Fruit fly (Drosophila melanogaster): ENCODE results near the gene Scsalpha2.

The Scsalpha2 gene

dm6 chr3R:19490996-19491395 is 28.1 kb upstream of the Scsalpha2 start, which contains the start of gene CG15025 (continued):
- no peak for TF ChIP-seq D (optimal IDR thresholded peaks at IDR 0.05)
- TF ChIP-seq D (GFP tag; optimal IDR thresholded peaks at IDR 0.05), result no peak
- TF ChIP-seq ab (GFP tag; optimal IDR thresholded peaks at IDR 0.05), result no peak
- TF ChIP-seq disco-r (GFP tag; optimal IDR thresholded peaks at IDR 0.05), result no peak
- no peak for TF ChIP-seq en (GFP tag; optimal IDR thresholded peaks at IDR 0.05)
- no peak for TF ChIP-seq corto (GFP tag; optimal IDR thresholded peaks at IDR 0.05)
- TF ChIP-seq YL-1 (GFP tag; optimal IDR thresholded peaks at IDR 0.05), result no peak
- TF ChIP-seq org-1 (GFP tag; optimal IDR thresholded peaks at IDR 0.05), result no peak
- no peak for TF ChIP-seq ci (GFP tag; IDR thresholded peaks at IDR 0.05)
- TF ChIP-seq CG7745 (tag; optimal IDR thresholded peaks at IDR 0.05), result no peak
- TF ChIP-seq Sry-δ (GFP tag; optimal IDR thresholded peaks at IDR 0.05), result no peak
- no peak for TF ChIP-seq CG12071 (GFP tag; optimal IDR thresholded peaks at IDR 0.05)
- TF ChIP-seq CG4424 (GFP tag; optimal IDR thresholded peaks at IDR 0.05), result peak; percentile 16
- no peak for TF ChIP-seq pb (GFP tag; optimal IDR thresholded peaks at IDR 0.05)
- no peak for TF ChIP-seq CG12236 (GFP tag; optimal IDR thresholded peaks at IDR 0.05)
- TF ChIP-seq Rfx (GFP tag; IDR thresholded peaks at IDR 0.05), result no peak
- no peak for TF ChIP-seq so (GFP tag; IDR thresholded peaks at IDR 0.05)
- peak; percentile 56; the same call in 1 of the 2 replicates for TF ChIP-seq sisA (GFP tag; IDR thresholded peaks at IDR 0.05)
- no peak for TF ChIP-seq gfzf (GFP tag; optimal IDR thresholded peaks at IDR 0.05)
- peak; percentile 29 for TF ChIP-seq NfI (GFP tag; optimal IDR thresholded peaks at IDR 0.05)
- TF ChIP-seq Dp (GFP tag; optimal IDR thresholded peaks at IDR 0.05), result peak; percentile 0
- no peak for TF ChIP-seq lbe (GFP tag; optimal IDR thresholded peaks at IDR 0.05)
- no peak for TF ChIP-seq tup (GFP tag; optimal IDR thresholded peaks at IDR 0.05)
- TF ChIP-seq CG4360 (GFP tag; IDR thresholded peaks at IDR 0.05), result no peak
- TF ChIP-seq Camta (GFP tag; optimal IDR thresholded peaks at IDR 0.05), result no peak
- no peak for TF ChIP-seq Neu2 (GFP tag; optimal IDR thresholded peaks at IDR 0.05; ENCODE audit: borderline replicate concordance)
- TF ChIP-seq CoRest (tag; optimal IDR thresholded peaks at IDR 0.05), result peak; percentile 39
- TF ChIP-seq Dref (GFP tag; IDR thresholded peaks at IDR 0.05), result no peak
- no peak for TF ChIP-seq Nf-YC (tag; optimal IDR thresholded peaks at IDR 0.05)
- no peak for TF ChIP-seq CG11093 (GFP tag; IDR thresholded peaks at IDR 0.05)
- no peak for TF ChIP-seq CG15479 (GFP tag; optimal IDR thresholded peaks at IDR 0.05)
- no peak for TF ChIP-seq dmrt99B (tag; optimal IDR thresholded peaks at IDR 0.05)
- TF ChIP-seq twi (tag; optimal IDR thresholded peaks at IDR 0.05), result no peak
- TF ChIP-seq CG7928 (GFP tag; optimal IDR thresholded peaks at IDR 0.05), result no peak
- no peak for TF ChIP-seq CkIIα-i1 (GFP tag; IDR thresholded peaks at IDR 0.05)
- TF ChIP-seq Myb (GFP tag; optimal IDR thresholded peaks at IDR 0.05), result peak; percentile 50
- no peak for TF ChIP-seq vfl (GFP tag; optimal IDR thresholded peaks at IDR 0.05)
- TF ChIP-seq chinmo (GFP tag; IDR thresholded peaks at IDR 0.05; ENCODE audit: partially characterized antibody), result no peak
- peak; percentile 97 for TF ChIP-seq CG18011 (GFP tag; optimal IDR thresholded peaks at IDR 0.05)
- TF ChIP-seq CG11695 (GFP tag; IDR thresholded peaks at IDR 0.05), result no peak
- no peak for TF ChIP-seq CG10462 (GFP tag; optimal IDR thresholded peaks at IDR 0.05)
- TF ChIP-seq CG6813 (GFP tag; optimal IDR thresholded peaks at IDR 0.05), result no peak
- TF ChIP-seq ken (GFP tag; IDR thresholded peaks at IDR 0.05), result peak; percentile 48; the same call in 2 of the 3 replicates
- no peak for TF ChIP-seq CG9727 (GFP tag; optimal IDR thresholded peaks at IDR 0.05)
- peak; percentile 23 for TF ChIP-seq CG1603 (tag; optimal IDR thresholded peaks at IDR 0.05)
- TF ChIP-seq Hr78 (GFP tag; optimal IDR thresholded peaks at IDR 0.05), result no peak
- TF ChIP-seq Med (GFP tag), result no peak
- TF ChIP-seq CG17912 (GFP tag; optimal IDR thresholded peaks at IDR 0.05), result no peak
- peak; percentile 37 for TF ChIP-seq CG2712 (tag; optimal IDR thresholded peaks at IDR 0.05)
- TF ChIP-seq croc (GFP tag; conservative IDR thresholded peaks at IDR 0.05), result no peak
- no peak for TF ChIP-seq gcm (GFP tag; optimal IDR thresholded peaks at IDR 0.05)
- TF ChIP-seq BtbVII (GFP tag; optimal IDR thresholded peaks at IDR 0.05), result no peak

Measured in whole organism, embryonic.